Worm (Caenorhabditis elegans): ENCODE results near the gene unc-60.
A peak's percentile ranks its signal among the peaks of the same experiment; 100 is the strongest.

Gene unc-60

ce11 chrV:1474486-1475125, at the start of gene unc-60, which contains the start of gene F53E2.2 (continued):
- TF ChIP-seq lir-3 (tag; optimal IDR thresholded peaks at IDR 0.05) = no peak
- TF ChIP-seq lim-7 (GFP tag; IDR thresholded peaks at IDR 0.05) = 0 out of 2 replicates have a peak, but pooled peaks have one; percentile 44
- peak; percentile 59 for TF ChIP-seq T26A8.4 (GFP tag; IDR thresholded peaks at IDR 0.05)
- TF ChIP-seq nhr-48 (tag; optimal IDR thresholded peaks at IDR 0.05) = peak; percentile 4
- no peak for TF ChIP-seq nhr-237 (tag; optimal IDR thresholded peaks at IDR 0.05)
- TF ChIP-seq mep-1 (tag; optimal IDR thresholded peaks at IDR 0.05) = peak; percentile 77
- TF ChIP-seq mdt-29 (GFP tag; IDR thresholded peaks at IDR 0.05) = no peak
- no peak for TF ChIP-seq fos-1 (tag; optimal IDR thresholded peaks at IDR 0.05)
- TF ChIP-seq daf-16 (GFP tag; optimal IDR thresholded peaks at IDR 0.05) = peak; percentile 11 to 27
- TF ChIP-seq daf-16 (tag; optimal IDR thresholded peaks at IDR 0.05) = peak; percentile 59
- peak; percentile 74; the same call in 1 of the 2 replicates for TF ChIP-seq egl-43 (GFP tag; IDR thresholded peaks at IDR 0.05)
- no peak for TF ChIP-seq unc-39 (tag; optimal IDR thresholded peaks at IDR 0.05)
- no peak for TF ChIP-seq cey-2 (tag; optimal IDR thresholded peaks at IDR 0.05; ENCODE audit: borderline replicate concordance, insufficient read depth)
- no peak for TF ChIP-seq saeg-2 (GFP tag; IDR thresholded peaks at IDR 0.05)
- TF ChIP-seq spr-3 (GFP tag; optimal IDR thresholded peaks at IDR 0.05) = no peak
- no peak for TF ChIP-seq lin-39 (tag; optimal IDR thresholded peaks at IDR 0.05)
- no peak for TF ChIP-seq ceh-44 (GFP tag; IDR thresholded peaks at IDR 0.05)
- 0 out of 2 replicates have a peak, but pooled peaks have one; percentile 32 for TF ChIP-seq vab-7 (GFP tag; IDR thresholded peaks at IDR 0.05)
- TF ChIP-seq hlh-30 (tag; optimal IDR thresholded peaks at IDR 0.05; ENCODE audit: insufficient read depth) = peak; percentile 72
- TF ChIP-seq php-3 (GFP tag; IDR thresholded peaks at IDR 0.05) = no peak
- no peak for TF ChIP-seq aly-2 (tag; optimal IDR thresholded peaks at IDR 0.05)
- TF ChIP-seq nhr-76 (tag; optimal IDR thresholded peaks at IDR 0.05) = no peak
- no peak for TF ChIP-seq nhr-111 (GFP tag; optimal IDR thresholded peaks at IDR 0.05)
- TF ChIP-seq lin-1 (GFP tag; IDR thresholded peaks at IDR 0.05) = no peak
- no peak for TF ChIP-seq Y5F2A.4 (GFP tag; optimal IDR thresholded peaks at IDR 0.05)
- no peak for TF ChIP-seq zip-11 (GFP tag; IDR thresholded peaks at IDR 0.05)
- peak; percentile 37 for TF ChIP-seq spr-1 (tag; optimal IDR thresholded peaks at IDR 0.05)
- TF ChIP-seq nhr-28 (tag; optimal IDR thresholded peaks at IDR 0.05) = peak; percentile 53
- TF ChIP-seq fkh-10 (GFP tag; optimal IDR thresholded peaks at IDR 0.05) = no peak
- no peak; the same call in 1 of the 2 replicates for TF ChIP-seq tra-1 (GFP tag; IDR thresholded peaks at IDR 0.05)
- peak; percentile 66 for TF ChIP-seq mxl-3 (GFP tag; optimal IDR thresholded peaks at IDR 0.05)
- TF ChIP-seq snpc-4 (tag; optimal IDR thresholded peaks at IDR 0.05) = no peak
- TF ChIP-seq nhr-25 (tag; optimal IDR thresholded peaks at IDR 0.05; ENCODE audit: borderline replicate concordance, insufficient read depth) = no peak
- no peak for TF ChIP-seq nhr-11 (tag; optimal IDR thresholded peaks at IDR 0.05)
- TF ChIP-seq R02D3.7 (tag; optimal IDR thresholded peaks at IDR 0.05) = no peak
- no peak for TF ChIP-seq nhr-6 (tag; optimal IDR thresholded peaks at IDR 0.05)
- no peak for TF ChIP-seq ztf-7 (tag; optimal IDR thresholded peaks at IDR 0.05)
- TF ChIP-seq pha-4 (GFP tag; IDR thresholded peaks at IDR 0.05) = peak; percentile 61; the same call in 1 of the 2 replicates
- no peak for TF ChIP-seq pha-4 (tag; optimal IDR thresholded peaks at IDR 0.05)
- no peak for TF ChIP-seq mxl-2 (GFP tag; conservative IDR thresholded peaks at IDR 0.05)
- peak; percentile 80 for TF ChIP-seq hlh-11 (tag; optimal IDR thresholded peaks at IDR 0.05)
- TF ChIP-seq duxl-1 (tag; optimal IDR thresholded peaks at IDR 0.05; ENCODE audit: poor library complexity) = no peak
- TF ChIP-seq arid-1 (GFP tag; conservative IDR thresholded peaks at IDR 0.05) = no peak
- TF ChIP-seq nhr-102 (tag; optimal IDR thresholded peaks at IDR 0.05) = no peak
- TF ChIP-seq sdz-12 (GFP tag; optimal IDR thresholded peaks at IDR 0.05) = no peak
- TF ChIP-seq attf-4 (tag; optimal IDR thresholded peaks at IDR 0.05) = no peak
- TF ChIP-seq mdl-1 (tag; optimal IDR thresholded peaks at IDR 0.05) = peak; percentile 12 to 77
- TF ChIP-seq dmd-8 (GFP tag; IDR thresholded peaks at IDR 0.05) = no peak
- no peak for TF ChIP-seq tag-97 (GFP tag; IDR thresholded peaks at IDR 0.05)
- TF ChIP-seq dmd-9 (GFP tag; IDR thresholded peaks at IDR 0.05) = no peak
- TF ChIP-seq F10B5.3 (tag; optimal IDR thresholded peaks at IDR 0.05) = no peak

Measured in whole organism, L4 larva.